Fruit fly (Drosophila melanogaster): ENCODE measurements around the gene CG14990.

CG14990 gene

DNA sequence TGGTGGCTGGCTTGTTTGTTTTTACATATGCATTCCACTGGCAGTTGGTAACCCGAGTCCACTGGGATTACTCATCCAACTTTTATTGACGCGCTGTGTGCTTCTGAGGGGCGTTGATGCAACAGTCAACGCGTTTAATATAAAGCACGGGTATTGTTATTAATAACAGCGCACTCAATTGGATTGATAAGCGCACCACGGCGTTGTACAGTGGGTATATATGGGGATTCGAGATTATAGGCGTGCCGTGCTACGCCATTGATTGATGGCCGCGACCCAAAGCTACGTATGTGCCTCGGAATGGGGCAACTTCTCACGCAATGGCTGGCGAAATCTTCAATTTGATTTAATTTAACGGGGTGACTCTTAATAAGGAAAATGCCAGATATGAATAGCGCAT, 14.1 kb downstream of the CG14990 start:
- TF ChIP-seq zen2 (GFP tag; IDR thresholded peaks at IDR 0.05; ENCODE audit: partially characterized antibody): no peak
- no peak for TF ChIP-seq NfI (GFP tag; optimal IDR thresholded peaks at IDR 0.05)
- no peak for TF ChIP-seq CG16813 (GFP tag; IDR thresholded peaks at IDR 0.05; ENCODE audit: partially characterized antibody)
- TF ChIP-seq lab (GFP tag; optimal IDR thresholded peaks at IDR 0.05): peak; percentile 27
- TF ChIP-seq tx (GFP tag; optimal IDR thresholded peaks at IDR 0.05): no peak
- no peak for TF ChIP-seq nmo (GFP tag; optimal IDR thresholded peaks at IDR 0.05)
- TF ChIP-seq gcm (GFP tag; optimal IDR thresholded peaks at IDR 0.05): peak; percentile 12
- no peak for TF ChIP-seq CG5953 (GFP tag; IDR thresholded peaks at IDR 0.05)
- TF ChIP-seq YL-1 (GFP tag; optimal IDR thresholded peaks at IDR 0.05): peak; percentile 1
- TF ChIP-seq lov (optimal IDR thresholded peaks at IDR 0.05): no peak
- TF ChIP-seq lov (GFP tag; IDR thresholded peaks at IDR 0.05): 0 out of 3 replicates have a peak, but pooled peaks have one; percentile 34
- TF ChIP-seq CG8290 (GFP tag; optimal IDR thresholded peaks at IDR 0.05): no peak
- TF ChIP-seq CG8290 (tag; optimal IDR thresholded peaks at IDR 0.05): peak in 1 of 2 experiments; percentile 27
- no peak for TF ChIP-seq pzg (GFP tag; optimal IDR thresholded peaks at IDR 0.05)
- no peak for TF ChIP-seq Dll (GFP tag; IDR thresholded peaks at IDR 0.05; ENCODE audit: partially characterized antibody)
- no peak for TF ChIP-seq CG2889 (GFP tag; IDR thresholded peaks at IDR 0.05)
- peak; percentile 46 for TF ChIP-seq CG4707 (GFP tag; optimal IDR thresholded peaks at IDR 0.05)
- TF ChIP-seq hkb (optimal IDR thresholded peaks at IDR 0.05): no peak
- TF ChIP-seq hkb (GFP tag; IDR thresholded peaks at IDR 0.05): 0 out of 2 replicates have a peak, but pooled peaks have one; percentile 23
- TF ChIP-seq gsb (GFP tag; IDR thresholded peaks at IDR 0.05): 0 out of 2 replicates have a peak, but pooled peaks have one; percentile 22
- TF ChIP-seq CG7372 (GFP tag; IDR thresholded peaks at IDR 0.05): no peak
- TF ChIP-seq chif (GFP tag; optimal IDR thresholded peaks at IDR 0.05): no peak
- no peak for TF ChIP-seq Nf-YB (GFP tag; optimal IDR thresholded peaks at IDR 0.05)
- TF ChIP-seq CG8924 (tag; optimal IDR thresholded peaks at IDR 0.05): no peak
- no peak for TF ChIP-seq crc (GFP tag; optimal IDR thresholded peaks at IDR 0.05)
- TF ChIP-seq CG6175 (GFP tag; IDR thresholded peaks at IDR 0.05): 0 out of 3 replicates have a peak, but pooled peaks have one; percentile 26
- TF ChIP-seq CG1603 (tag; optimal IDR thresholded peaks at IDR 0.05): no peak
- TF ChIP-seq vvl (GFP tag; IDR thresholded peaks at IDR 0.05): peak; percentile 25; the same call in 1 of the 2 replicates
- TF ChIP-seq nom (GFP tag; optimal IDR thresholded peaks at IDR 0.05): peak; percentile 24
- 0 out of 3 replicates have a peak, but pooled peaks have one; percentile 36 for TF ChIP-seq Dbx (GFP tag; IDR thresholded peaks at IDR 0.05)
- TF ChIP-seq grau (tag; optimal IDR thresholded peaks at IDR 0.05): peak; percentile 7
- 0 out of 2 replicates have a peak, but pooled peaks have one; percentile 7 for TF ChIP-seq ara (GFP tag; IDR thresholded peaks at IDR 0.05)
- no peak for TF ChIP-seq CTCF (GFP tag; optimal IDR thresholded peaks at IDR 0.05)
- TF ChIP-seq Med (GFP tag): peak; percentile 52
- TF ChIP-seq CG8281 (tag; optimal IDR thresholded peaks at IDR 0.05): no peak
- peak in 1 of 2 experiments; percentile 36 for TF ChIP-seq Pdp1 (GFP tag; optimal IDR thresholded peaks at IDR 0.05)
- no peak for TF ChIP-seq shn (GFP tag; optimal IDR thresholded peaks at IDR 0.05)
- TF ChIP-seq Dip2 (GFP tag; IDR thresholded peaks at IDR 0.05): no peak
- TF ChIP-seq ci (GFP tag; IDR thresholded peaks at IDR 0.05): 0 out of 3 replicates have a peak, but pooled peaks have one; percentile 29
- TF ChIP-seq CG2199 (GFP tag; IDR thresholded peaks at IDR 0.05): 0 out of 3 replicates have a peak, but pooled peaks have one; percentile 49
- no peak for TF ChIP-seq Lpt (GFP tag; optimal IDR thresholded peaks at IDR 0.05)
- peak; percentile 5 for TF ChIP-seq CG17359 (tag; optimal IDR thresholded peaks at IDR 0.05)
- peak; percentile 5 for TF ChIP-seq wek (GFP tag; optimal IDR thresholded peaks at IDR 0.05)

All from whole organism, embryonic.